Fruit fly (Drosophila melanogaster): ENCODE measurements around the gene BtbVII.

The BtbVII gene

dm6 chr3L:3122688-3123316, 25.6 kb upstream of the BtbVII start:
- no peak for TF ChIP-seq noc (tag; optimal IDR thresholded peaks at IDR 0.05)

- TF ChIP-seq noc (tag; optimal IDR thresholded peaks at IDR 0.05): no peak
These were observed 23.9 kb upstream of the BtbVII start for dm6 chr3L:3124519-3124918.

DNA sequence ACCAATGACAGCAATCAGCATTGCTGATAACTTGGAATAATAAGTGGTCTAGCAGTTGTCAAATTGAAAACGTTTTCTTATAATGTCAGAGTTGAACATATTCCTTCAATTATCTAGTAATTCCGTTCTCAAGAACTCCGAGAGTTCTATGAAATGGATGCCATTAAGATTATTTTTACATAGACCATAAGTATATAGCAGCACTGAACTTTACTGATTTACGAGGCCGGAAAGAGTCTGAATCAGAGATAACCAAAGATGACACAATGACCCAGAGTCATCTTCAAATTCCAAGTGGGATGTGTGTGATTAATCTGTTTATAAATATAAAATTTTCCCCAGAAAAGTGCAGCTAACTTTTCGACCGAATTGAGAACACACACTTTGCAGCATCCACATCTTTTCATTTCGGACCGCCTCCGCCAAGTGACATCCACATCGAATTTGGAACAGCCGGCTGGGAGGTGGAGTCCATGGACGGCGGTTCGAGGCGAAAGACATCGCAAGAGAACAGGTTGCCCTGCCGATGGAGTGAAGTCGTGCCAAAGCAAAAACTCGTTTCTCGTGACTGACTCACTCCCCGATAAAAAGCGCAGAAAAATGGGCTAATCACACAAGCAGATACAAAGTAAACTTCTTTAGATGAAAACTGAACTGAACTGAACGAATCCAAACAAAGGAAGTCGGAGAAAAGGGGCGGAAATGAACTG, 23.4 kb upstream of the BtbVII start:
- TF ChIP-seq noc (tag; optimal IDR thresholded peaks at IDR 0.05): no peak

dm6 chr3L:3125649-3126130, 22.8 kb upstream of the BtbVII start:
- no peak for TF ChIP-seq noc (tag; optimal IDR thresholded peaks at IDR 0.05)

dm6 chr3L:3126478-3126877, 22.0 kb upstream of the BtbVII start:
- no peak for TF ChIP-seq noc (tag; optimal IDR thresholded peaks at IDR 0.05)

DNA sequence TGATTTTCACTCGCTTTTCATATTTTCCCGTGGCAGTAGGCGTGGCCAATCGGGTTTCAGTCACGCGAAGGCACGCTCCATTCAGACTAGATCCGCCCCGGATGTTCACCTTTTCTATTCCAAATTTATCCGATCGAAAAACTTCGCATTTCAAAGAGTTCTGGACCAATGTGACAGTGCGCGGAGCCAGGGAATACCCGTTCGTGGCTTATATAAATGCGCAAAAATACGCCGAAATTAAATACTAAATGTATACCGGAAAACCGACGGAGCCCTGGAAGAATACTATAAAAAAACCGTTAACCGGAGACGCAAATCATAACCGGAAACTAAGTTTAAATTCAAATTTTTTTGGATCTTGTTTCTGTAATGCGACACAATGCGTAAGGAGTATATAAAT, 20.9 kb upstream of the BtbVII start, which contains the start of gene promL:
promL (minus strand) TSS at position 181 of the 400 bp plus-strand sequence.
- TF ChIP-seq noc (tag; optimal IDR thresholded peaks at IDR 0.05): no peak

- peak; percentile 11 for TF ChIP-seq noc (tag; optimal IDR thresholded peaks at IDR 0.05)
These were observed 14.3 kb upstream of the BtbVII start for dm6 chr3L:3134064-3134545.

DNA sequence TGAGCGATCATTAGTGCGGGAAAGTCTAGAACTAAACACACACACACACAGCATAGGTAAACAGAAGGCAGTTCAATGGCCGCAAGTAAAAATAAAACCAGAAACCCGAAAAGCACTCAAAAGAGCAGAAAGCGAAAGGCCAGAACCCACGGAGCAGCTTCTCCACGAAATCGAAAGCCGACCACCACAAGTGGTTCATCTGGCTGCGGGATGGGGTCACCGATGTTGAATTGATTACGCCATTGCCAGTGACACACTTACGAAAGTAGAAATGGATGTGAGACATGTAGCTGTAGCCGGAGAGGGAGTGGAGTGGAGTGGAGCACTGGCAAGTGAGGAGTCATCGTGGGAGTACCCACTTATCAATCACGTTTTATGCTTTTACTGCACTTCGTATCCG, 7.0 kb upstream of the BtbVII start:
- TF ChIP-seq noc (tag; optimal IDR thresholded peaks at IDR 0.05): no peak

- no peak for TF ChIP-seq noc (tag; optimal IDR thresholded peaks at IDR 0.05)
These were observed 5.7 kb upstream of the BtbVII start for dm6 chr3L:3142516-3143382.

DNA sequence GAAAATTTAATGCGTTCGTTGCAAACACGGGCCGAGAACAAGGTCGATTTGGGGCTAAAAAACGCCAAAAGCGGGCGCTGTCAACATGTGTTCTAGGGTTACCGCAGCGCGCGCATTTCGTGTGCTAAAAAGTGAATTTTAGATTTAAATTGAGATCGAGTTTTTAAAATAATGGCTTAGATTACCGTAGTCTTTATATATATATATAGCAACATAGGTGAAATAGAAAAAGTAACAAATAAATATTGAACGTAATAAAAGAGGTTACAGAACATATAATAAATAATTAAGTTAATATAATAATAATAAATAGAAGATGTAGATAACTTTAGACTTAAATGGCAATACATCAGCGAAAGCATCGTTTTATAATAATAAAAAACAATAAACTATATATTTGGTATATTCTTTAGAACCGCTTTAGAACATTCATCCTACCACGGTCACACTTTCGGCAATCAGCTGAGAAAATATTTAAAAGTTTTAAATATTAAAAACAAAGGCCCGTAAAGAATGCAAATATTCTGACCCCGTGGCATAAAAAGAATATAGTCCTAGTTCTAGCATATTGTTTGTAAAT, 5.0 kb upstream of the BtbVII start, which contains the start of the genes CG11537 and Alg2:
CG11537 (minus strand) TSS at position 75 of the 580 bp plus-strand sequence.
Alg2 (plus strand) TSS at position 426 of the 580 bp plus-strand sequence.
- TF ChIP-seq noc (tag; optimal IDR thresholded peaks at IDR 0.05): no peak

- peak; percentile 60 for TF ChIP-seq noc (tag; optimal IDR thresholded peaks at IDR 0.05)
These were observed 820 bp downstream of the BtbVII start for dm6 chr3L:3149060-3149872.

DNA sequence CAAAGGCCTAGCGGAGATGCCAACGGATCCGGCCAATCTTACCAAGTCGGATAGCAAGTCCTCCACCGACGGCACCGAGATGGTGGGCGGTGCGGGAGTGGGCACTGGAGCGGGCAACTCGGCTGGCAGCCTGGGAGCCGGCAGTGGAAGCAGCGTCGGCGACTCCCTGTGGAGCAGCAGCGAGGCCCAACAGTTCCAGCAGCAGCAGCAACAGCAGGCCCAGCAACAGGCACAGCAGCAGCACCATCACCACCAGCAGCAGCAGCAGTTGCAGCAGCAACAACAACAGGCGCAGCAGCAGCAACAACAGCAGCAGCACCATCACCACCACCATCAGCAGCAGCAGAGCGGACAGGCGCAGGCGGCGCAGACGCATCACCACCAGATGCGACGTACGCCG, 1.9 kb downstream of the BtbVII start:
- TF ChIP-seq noc (tag; optimal IDR thresholded peaks at IDR 0.05): no peak

dm6 chr3L:3157651-3158050, 9.2 kb downstream of the BtbVII start:
- no peak for TF ChIP-seq noc (tag; optimal IDR thresholded peaks at IDR 0.05)

- TF ChIP-seq noc (tag; optimal IDR thresholded peaks at IDR 0.05): no peak
These were observed 11.1 kb downstream of the BtbVII start, which contains the start of the genes ND-30 and CG15812 for dm6 chr3L:3159309-3160194. TSS of gene ND-30 (minus strand) at chr3L:3159578. TSS of gene CG15812 (plus strand) at chr3L:3159991.

Measured in whole organism, larva.